Fruit fly (Drosophila melanogaster) whole organism, embryonic: ENCODE results near the gene Rcd2.
A peak's percentile ranks its signal among the peaks of the same experiment; 100 is the strongest.

Experiments used
- Ada2b ChIP-seq: fragments of 200-800 bp; sonication (Bioruptor generic); IDR thresholded peaks from 2 replicates; pipeline ENCODE4 v1.3.6; 2022; ENCODE audit warnings: missing biosample characterization, missing genetic modification characterization
- CG10543 ChIP-seq: fragments of 200-800 bp; sonication (Bioruptor generic); optimal IDR thresholded peaks from 3 replicates; lab custom pipeline; 2017; ENCODE audit warnings: missing biosample characterization, mild to moderate bottlenecking, missing genetic modification characterization, moderate library complexity
- CG10979 ChIP-seq: fragments of 200-800 bp; sonication (Bioruptor generic); optimal IDR thresholded peaks from 2 replicates; lab custom pipeline; 2018; ENCODE audit warnings: missing biosample characterization, mild to moderate bottlenecking, missing genetic modification characterization, moderate library complexity
- CG11247 ChIP-seq: fragments of 200-800 bp; sonication (Bioruptor generic); IDR thresholded peaks from 2 replicates; pipeline ENCODE4 v1.3.6; 2022; ENCODE audit warnings: missing biosample characterization, missing genetic modification characterization
- CG11504 ChIP-seq: fragments of 200-800 bp; sonication (Bioruptor generic); optimal IDR thresholded peaks from 3 replicates; lab custom pipeline; 2019; ENCODE audit warnings: missing biosample characterization, mild to moderate bottlenecking, missing genetic modification characterization, moderate library complexity
- CG11723 ChIP-seq: fragments of 200-800 bp; sonication (Bioruptor generic); optimal IDR thresholded peaks from 2 replicates; lab custom pipeline; 2017; ENCODE audit warnings: missing biosample characterization, mild to moderate bottlenecking, missing genetic modification characterization
- CG12219 ChIP-seq: fragments of 200-800 bp; sonication (Bioruptor generic); optimal IDR thresholded peaks from 3 replicates; lab custom pipeline; 2018; ENCODE audit warnings: missing biosample characterization, mild to moderate bottlenecking, missing genetic modification characterization
- CG12659 ChIP-seq: fragments of 200-800 bp; sonication (Bioruptor generic); optimal IDR thresholded peaks from 3 replicates; lab custom pipeline; 2017; ENCODE audit warnings: mild to moderate bottlenecking, missing biosample characterization, missing genetic modification reagents, missing genetic modification characterization
- CG12744 ChIP-seq: fragments of 200-800 bp; sonication (Bioruptor generic); optimal IDR thresholded peaks from 2 replicates; lab custom pipeline; 2016; ENCODE audit warnings: missing biosample characterization, missing genetic modification characterization
- CG13424 ChIP-seq: fragments of 200-800 bp; sonication (Bioruptor generic); optimal IDR thresholded peaks from 2 replicates; lab custom pipeline; 2019; ENCODE audit warnings: missing biosample characterization, mild to moderate bottlenecking, missing genetic modification characterization, moderate library complexity
- CG14050 ChIP-seq: fragments of 200-800 bp; sonication (Bioruptor generic); IDR thresholded peaks from 3 replicates; pipeline ENCODE4 v1.3.6; 2022; ENCODE audit warnings: missing biosample characterization, missing genetic modification characterization
- CG16863 ChIP-seq: fragments of 200-800 bp; sonication (Bioruptor generic); optimal IDR thresholded peaks from 3 replicates; lab custom pipeline; 2016; ENCODE audit warnings: missing biosample characterization, missing genetic modification characterization
- CG17385 ChIP-seq: fragments of 200-800 bp; sonication (Bioruptor generic); optimal IDR thresholded peaks from 3 replicates; lab custom pipeline; 2018; ENCODE audit warnings: missing biosample characterization, mild to moderate bottlenecking, missing genetic modification characterization
- CG17612 ChIP-seq: fragments of 200-800 bp; sonication (Bioruptor generic); IDR thresholded peaks from 2 replicates; pipeline ENCODE4 v1.3.6; 2022; ENCODE audit warnings: missing biosample characterization, missing genetic modification characterization
- CG2120 ChIP-seq: fragments of 200-800 bp; sonication (Bioruptor generic); optimal IDR thresholded peaks from 3 replicates; lab custom pipeline; 2016; ENCODE audit warnings: missing biosample characterization, missing genetic modification characterization
- CG3065 ChIP-seq: fragments of 200-800 bp; sonication (Bioruptor generic); optimal IDR thresholded peaks from 2 replicates; lab custom pipeline; 2016; ENCODE audit warnings: missing biosample characterization, missing genetic modification characterization
- CG34376 ChIP-seq: fragments of 200-800 bp; sonication (Bioruptor generic); optimal IDR thresholded peaks from 2 replicates; lab custom pipeline; 2018; ENCODE audit warnings: missing biosample characterization, mild to moderate bottlenecking, missing genetic modification characterization
- CG34422 ChIP-seq: fragments of 200-800 bp; sonication (Bioruptor generic); IDR thresholded peaks from 3 replicates; pipeline ENCODE4 v1.3.6; 2022; ENCODE audit warnings: missing biosample characterization, missing genetic modification characterization
- CG3838 ChIP-seq: fragments of 200-800 bp; sonication (Bioruptor generic); optimal IDR thresholded peaks from 3 replicates; lab custom pipeline; 2016; ENCODE audit warnings: missing biosample characterization, missing genetic modification characterization
- CG42726 ChIP-seq: fragments of 200-800 bp; sonication (Bioruptor generic); IDR thresholded peaks from 2 replicates; pipeline ENCODE4 v1.3.6; 2022; ENCODE audit warnings: missing biosample characterization, missing genetic modification characterization; ENCODE audit not compliant: partially characterized antibody
- CG6813 ChIP-seq: fragments of 200-800 bp; sonication (Bioruptor generic); optimal IDR thresholded peaks from 2 replicates; lab custom pipeline; 2017; ENCODE audit warnings: missing biosample characterization, missing genetic modification characterization, mild to moderate bottlenecking, moderate library complexity, missing genetic modification reagents
- CG7786 ChIP-seq: fragments of 200-800 bp; sonication (Bioruptor generic); optimal IDR thresholded peaks from 2 replicates; lab custom pipeline; 2016; ENCODE audit warnings: missing biosample characterization, missing genetic modification characterization
- CG9797 ChIP-seq: fragments of 200-800 bp; sonication (Bioruptor generic); optimal IDR thresholded peaks from 3 replicates; lab custom pipeline; 2018; ENCODE audit warnings: missing biosample characterization, mild to moderate bottlenecking, missing genetic modification characterization
- CG9932 ChIP-seq: fragments of 200-800 bp; sonication (Bioruptor generic); IDR thresholded peaks from 2 replicates; pipeline ENCODE4 v1.3.6; 2022; ENCODE audit warnings: missing biosample characterization, missing genetic modification characterization
- CrebB ChIP-seq: fragments of 200-800 bp; sonication (Bioruptor generic); optimal IDR thresholded peaks from 3 replicates; lab custom pipeline; 2018; ENCODE audit warnings: missing biosample characterization, mild to moderate bottlenecking, missing genetic modification characterization
- D ChIP-seq, 2 experiments: fragments of 200-800 bp in 1 of 2; fragments of >200 bp in 1 of 2; sonication (Bioruptor generic) in 1 of 2; optimal IDR thresholded peaks; 2 replicates in 1 of 2; 3 replicates in 1 of 2; lab custom pipeline; 2017; ENCODE audit warnings: mild to moderate bottlenecking in 1 of 2, missing biosample characterization in 1 of 2, missing genetic modification characterization in 1 of 2, missing genetic modification reagents in 1 of 2
- E2f2 ChIP-seq: fragments of 200-800 bp; sonication (Bioruptor generic); IDR thresholded peaks from 2 replicates; pipeline ENCODE4 v1.3.6; 2022; ENCODE audit warnings: missing biosample characterization, missing genetic modification characterization
- Eip74EF ChIP-seq, 2 experiments: fragments of 200-800 bp in 1 of 2; fragments of >200 bp in 1 of 2; sonication (Bioruptor generic) in 1 of 2; optimal IDR thresholded peaks; 2 replicates each; lab custom pipeline; 2017 to 2019; ENCODE audit warnings: missing biosample characterization in 2 of 2, missing genetic modification characterization in 2 of 2, mild to moderate bottlenecking in 1 of 2, moderate library complexity in 1 of 2
- Ets97D ChIP-seq: fragments of 200-800 bp; sonication (Bioruptor generic); optimal IDR thresholded peaks from 3 replicates; lab custom pipeline; 2016; ENCODE audit warnings: missing biosample characterization, missing genetic modification characterization
- Fer1 ChIP-seq: fragments of 200-800 bp; sonication (Bioruptor generic); optimal IDR thresholded peaks from 2 replicates; lab custom pipeline; 2017; ENCODE audit warnings: missing biosample characterization, mild to moderate bottlenecking, missing genetic modification characterization
- HLH3B ChIP-seq: fragments of 200-800 bp; sonication (Bioruptor generic); IDR thresholded peaks from 2 replicates; pipeline ENCODE4 v1.3.6; 2022; ENCODE audit warnings: missing biosample characterization, missing genetic modification characterization
- Hey ChIP-seq: fragments of 200-800 bp; sonication (Bioruptor generic); optimal IDR thresholded peaks from 3 replicates; lab custom pipeline; 2018; ENCODE audit warnings: missing biosample characterization, mild to moderate bottlenecking, missing genetic modification characterization
- MESR4 ChIP-seq: fragments of 200-800 bp; sonication (Bioruptor generic); optimal IDR thresholded peaks from 2 replicates; lab custom pipeline; 2018; ENCODE audit warnings: missing biosample characterization, mild to moderate bottlenecking, missing genetic modification characterization, moderate library complexity
- Med ChIP-seq: fragments of 200-800 bp; sonication (Bioruptor generic); peaks from one replicate; lab custom pipeline; 2016; ENCODE audit warnings: missing biosample characterization, missing genetic modification characterization, mild to moderate bottlenecking, inconsistent platforms, moderate library complexity
- Myb ChIP-seq: fragments of 200-800 bp; sonication (Bioruptor generic); optimal IDR thresholded peaks from 2 replicates; lab custom pipeline; 2016; ENCODE audit warnings: missing biosample characterization, missing genetic modification characterization
- Sry-β ChIP-seq: fragments of 200-800 bp; sonication (Bioruptor generic); optimal IDR thresholded peaks from 2 replicates; lab custom pipeline; 2018; ENCODE audit warnings: missing biosample characterization, mild to moderate bottlenecking, missing genetic modification characterization, moderate library complexity
- TFAM ChIP-seq: fragments of 200-800 bp; sonication (Bioruptor generic); optimal IDR thresholded peaks from 2 replicates; lab custom pipeline; 2017; ENCODE audit warnings: missing biosample characterization, missing genetic modification characterization, inconsistent platforms
- Taf1 ChIP-seq: fragments of 200-800 bp; sonication (Bioruptor generic); IDR thresholded peaks from 2 replicates; pipeline ENCODE4 v1.3.6; 2022; ENCODE audit warnings: missing biosample characterization, missing genetic modification characterization
- ap ChIP-seq: fragments of 200-800 bp; sonication (Bioruptor generic); IDR thresholded peaks from 2 replicates; pipeline ENCODE4 v1.3.6; 2022; ENCODE audit warnings: missing biosample characterization, missing genetic modification characterization
- emc ChIP-seq: fragments of 200-800 bp; sonication (Bioruptor generic); optimal IDR thresholded peaks from 2 replicates; lab custom pipeline; 2016; ENCODE audit warnings: missing biosample characterization, missing genetic modification characterization
- grn ChIP-seq: fragments of 200-800 bp; sonication (Bioruptor generic); optimal IDR thresholded peaks from 3 replicates; lab custom pipeline; 2017; ENCODE audit warnings: missing biosample characterization, missing genetic modification characterization
- gt ChIP-seq: fragments of 200-800 bp; sonication (Bioruptor generic); IDR thresholded peaks from 2 replicates; pipeline ENCODE4 v1.3.6; 2022; ENCODE audit warnings: missing biosample characterization, missing genetic modification characterization
- lab ChIP-seq: fragments of 200-800 bp; sonication (Bioruptor generic); optimal IDR thresholded peaks from 3 replicates; lab custom pipeline; 2017; ENCODE audit warnings: missing biosample characterization, missing genetic modification characterization, mild to moderate bottlenecking, moderate library complexity, missing genetic modification reagents
- odd ChIP-seq: fragments of 200-800 bp; sonication (Bioruptor generic); optimal IDR thresholded peaks from 2 replicates; lab custom pipeline; 2017; ENCODE audit warnings: missing biosample characterization, mild to moderate bottlenecking, missing genetic modification characterization
- phol ChIP-seq: fragments of 200-800 bp; sonication (Bioruptor generic); optimal IDR thresholded peaks from 3 replicates; lab custom pipeline; 2018; ENCODE audit warnings: missing biosample characterization, mild to moderate bottlenecking, missing genetic modification characterization, moderate library complexity
- slp2 ChIP-seq: fragments of 200-800 bp; sonication (Bioruptor generic); optimal IDR thresholded peaks from 2 replicates; lab custom pipeline; 2016; ENCODE audit warnings: missing biosample characterization, missing genetic modification characterization
- so ChIP-seq: fragments of 200-800 bp; sonication (Bioruptor generic); IDR thresholded peaks from 3 replicates; pipeline ENCODE4 v1.3.6; 2022; ENCODE audit warnings: missing biosample characterization, missing genetic modification characterization
- vnd ChIP-seq: fragments of 200-800 bp; sonication (Bioruptor generic); IDR thresholded peaks from 3 replicates; pipeline ENCODE4 v1.3.6; 2022; ENCODE audit warnings: missing biosample characterization, missing genetic modification characterization; ENCODE audit not compliant: partially characterized antibody

The Rcd2 gene

DNA sequence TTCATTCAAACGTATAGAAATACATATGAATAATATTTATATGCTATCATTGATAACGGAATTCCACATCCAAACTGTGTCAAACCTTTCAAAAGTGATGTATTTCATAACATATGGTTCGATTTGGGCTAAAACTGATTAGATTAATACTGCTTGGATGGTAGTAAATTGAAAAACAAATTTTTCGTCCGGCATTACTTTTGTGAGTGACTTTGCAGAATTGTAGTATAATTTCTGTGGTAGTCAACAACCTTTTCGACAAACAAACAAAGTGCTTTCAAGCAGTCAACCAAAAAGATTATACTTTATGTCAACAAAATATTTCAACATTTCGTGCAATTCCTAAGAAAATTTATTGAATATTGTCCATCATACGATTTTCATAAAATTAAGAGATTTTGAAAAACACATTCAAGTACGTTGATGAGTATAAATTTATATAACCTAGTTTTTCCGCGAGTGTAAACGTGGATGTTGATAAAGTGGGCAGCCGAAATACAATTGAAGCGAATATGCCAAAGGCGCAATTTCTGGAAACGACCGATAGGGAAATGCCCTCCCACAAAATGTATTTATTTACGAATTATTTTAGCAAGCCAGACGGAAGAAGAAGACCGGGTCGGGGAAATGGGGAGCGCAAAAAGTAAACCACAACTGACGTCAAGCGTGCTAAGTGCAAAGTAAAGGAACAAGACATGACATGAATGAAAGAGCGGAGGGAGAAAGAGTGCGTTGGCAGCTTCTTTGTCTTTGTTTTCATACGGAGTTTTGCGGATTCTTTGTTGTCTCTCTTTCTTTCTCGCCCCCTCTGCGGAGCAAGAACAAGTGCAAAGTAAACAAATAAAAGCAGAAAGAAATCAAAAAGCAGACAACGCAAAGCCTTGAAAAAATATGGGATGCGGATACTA, 22.1 kb downstream of the Rcd2 start (continued):
- TF ChIP-seq ap (GFP tag; lab: Robert Waterston, UW): no peak
- TF ChIP-seq D (optimal IDR thresholded peaks at IDR 0.05; lab: Kevin White, UChicago): no peak
- TF ChIP-seq D (GFP tag; optimal IDR thresholded peaks at IDR 0.05; lab: Kevin White, UChicago): no peak
- peak; percentile 50; the same call in 1 of the 3 replicates for TF ChIP-seq CG34422 (GFP tag; lab: Robert Waterston, UW)
- no peak; the same call in 2 of the 3 replicates for TF ChIP-seq CG14050
- TF ChIP-seq CG16863 (GFP tag; lab: Kevin White, UChicago): no peak
- peak; percentile 46; the same call in 1 of the 2 replicates for TF ChIP-seq Ada2b (GFP tag; lab: Robert Waterston, UW)
- no peak for TF ChIP-seq HLH3B
- peak; percentile 37; the same call in 1 of the 3 replicates for TF ChIP-seq so
- TF ChIP-seq Hey: no peak
- no peak for TF ChIP-seq CG9797 (GFP tag; lab: Kevin White, UChicago)
- no peak for TF ChIP-seq CG11247
- peak; percentile 61 for TF ChIP-seq CG17385
- peak; percentile 51 for TF ChIP-seq CG7786 (GFP tag; lab: Kevin White, UChicago)
- no peak for TF ChIP-seq CG11723 (GFP tag; lab: Kevin White, UChicago)
- TF ChIP-seq grn (GFP tag; lab: Kevin White, UChicago): no peak
- TF ChIP-seq gt (GFP tag; lab: Robert Waterston, UW): no peak
- TF ChIP-seq Sry-β (GFP tag; lab: Kevin White, UChicago): no peak
- TF ChIP-seq CG17612 (GFP tag; lab: Robert Waterston, UW): no peak
- TF ChIP-seq CG3838 (GFP tag; lab: Kevin White, UChicago): no peak
- TF ChIP-seq MESR4 (GFP tag; lab: Kevin White, UChicago): no peak
- TF ChIP-seq emc: no peak
- TF ChIP-seq CG13424 (tag; lab: Kevin White, UChicago): peak; percentile 8
- no peak for TF ChIP-seq Fer1 (GFP tag; lab: Kevin White, UChicago)
- peak; percentile 31 for TF ChIP-seq phol (tag; lab: Kevin White, UChicago)
- TF ChIP-seq Ets97D (GFP tag; lab: Kevin White, UChicago): no peak
- TF ChIP-seq CG42726: no peak
- TF ChIP-seq CrebB (tag; lab: Kevin White, UChicago): peak; percentile 18
- TF ChIP-seq CG11504 (tag; lab: Kevin White, UChicago): peak; percentile 52
- TF ChIP-seq vnd (GFP tag; lab: Robert Waterston, UW): no peak
- peak; percentile 22 for TF ChIP-seq CG6813 (GFP tag; lab: Kevin White, UChicago)
- TF ChIP-seq CG12744 (GFP tag; lab: Kevin White, UChicago): no peak
- TF ChIP-seq odd (GFP tag; lab: Kevin White, UChicago): peak; percentile 2
- no peak for TF ChIP-seq CG10979 (tag; lab: Kevin White, UChicago)
- no peak for TF ChIP-seq Myb
- TF ChIP-seq slp2 (GFP tag; lab: Kevin White, UChicago): peak; percentile 51
- peak; percentile 84 for TF ChIP-seq Med (GFP tag; lab: Kevin White, UChicago)
- peak; percentile 17 for TF ChIP-seq CG12219
- peak; percentile 52 for TF ChIP-seq CG9932 (GFP tag; lab: Robert Waterston, UW)
- no peak for TF ChIP-seq Eip74EF (GFP tag; optimal IDR thresholded peaks at IDR 0.05; lab: Kevin White, UChicago)
- TF ChIP-seq Taf1 (GFP tag; lab: Robert Waterston, UW): no peak
- TF ChIP-seq E2f2 (GFP tag; lab: Robert Waterston, UW): 0 out of 2 replicates have a peak, but pooled peaks have one; percentile 33
- TF ChIP-seq CG12659 (GFP tag; lab: Kevin White, UChicago): peak; percentile 13
- TF ChIP-seq TFAM (GFP tag; lab: Kevin White, UChicago): no peak
- peak; percentile 69 for TF ChIP-seq CG2120
- TF ChIP-seq lab (GFP tag; lab: Kevin White, UChicago): peak; percentile 19
- TF ChIP-seq CG10543: peak; percentile 21
- no peak for TF ChIP-seq CG34376 (GFP tag; lab: Kevin White, UChicago)
- no peak for TF ChIP-seq CG3065 (GFP tag; lab: Kevin White, UChicago)
